Worm (Caenorhabditis elegans): ENCODE measurements around the gene Y73B6BL.270.

The Y73B6BL.270 gene

DNA sequence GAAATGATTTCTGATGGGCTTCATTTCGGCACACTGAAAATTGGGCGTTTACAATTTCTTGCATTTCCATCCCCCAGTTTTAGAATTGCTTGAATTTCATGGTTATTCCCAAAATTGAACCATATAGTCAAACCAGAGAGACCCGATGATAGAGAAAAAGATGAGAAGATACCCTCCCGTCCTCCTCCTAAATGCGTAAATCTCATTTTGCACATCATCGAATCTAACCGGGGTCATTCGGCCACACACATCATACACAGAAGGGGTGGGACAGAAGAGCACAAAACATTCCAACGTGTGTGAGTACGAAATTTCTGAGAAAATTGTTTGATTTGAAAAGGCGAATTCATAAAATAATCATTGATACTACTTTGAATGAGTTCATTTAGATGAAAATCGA is 1.5 kb upstream of the Y73B6BL.270 start:
- TF ChIP-seq elt-1 (tag; optimal IDR thresholded peaks at IDR 0.05) = no peak
- no peak for TF ChIP-seq mml-1 (tag; optimal IDR thresholded peaks at IDR 0.05)
- no peak for TF ChIP-seq nhr-25 (tag; optimal IDR thresholded peaks at IDR 0.05)
- no peak for TF ChIP-seq unc-62 (GFP tag; optimal IDR thresholded peaks at IDR 0.05)
- TF ChIP-seq nhr-43 (tag; optimal IDR thresholded peaks at IDR 0.05; ENCODE audit: poor library complexity, severe bottlenecking) = no peak
- TF ChIP-seq nhr-12 (tag; optimal IDR thresholded peaks at IDR 0.05) = no peak
- no peak for TF ChIP-seq lsy-12 (tag; optimal IDR thresholded peaks at IDR 0.05)
- no peak for TF ChIP-seq jun-1 (tag; optimal IDR thresholded peaks at IDR 0.05)
- TF ChIP-seq fos-1 (tag; optimal IDR thresholded peaks at IDR 0.05) = no peak
- no peak for TF ChIP-seq fkh-10 (GFP tag; optimal IDR thresholded peaks at IDR 0.05)
- no peak for TF ChIP-seq egl-5 (tag; optimal IDR thresholded peaks at IDR 0.05)
- TF ChIP-seq nhr-11 (tag; optimal IDR thresholded peaks at IDR 0.05) = no peak

DNA sequence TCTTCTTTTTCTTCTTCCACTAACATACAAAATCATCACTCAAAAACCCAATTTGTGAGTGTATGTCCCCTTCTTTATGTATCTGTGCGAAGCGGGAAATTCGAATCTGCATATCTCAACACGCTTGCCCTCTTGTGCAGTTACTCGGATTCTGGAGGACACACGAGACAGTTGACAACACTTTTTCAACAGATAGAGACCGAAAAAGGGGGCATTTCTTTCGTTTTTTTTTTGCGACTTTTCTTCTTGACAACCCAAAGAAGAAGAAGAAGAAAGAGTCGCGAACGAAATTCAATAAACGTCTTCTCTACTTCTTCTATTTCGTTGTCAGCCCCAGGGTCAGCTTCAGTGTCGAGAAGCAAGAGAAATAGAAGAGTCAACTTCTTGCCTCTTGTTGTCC is 887 bp downstream of the Y73B6BL.270 start:
- TF ChIP-seq ceh-9 (tag; optimal IDR thresholded peaks at IDR 0.05) (no peak), ZK546.5 (tag; optimal IDR thresholded peaks at IDR 0.05) (no peak), nhr-11 (tag; optimal IDR thresholded peaks at IDR 0.05) (no peak), aly-2 (tag; optimal IDR thresholded peaks at IDR 0.05) (no peak)

DNA sequence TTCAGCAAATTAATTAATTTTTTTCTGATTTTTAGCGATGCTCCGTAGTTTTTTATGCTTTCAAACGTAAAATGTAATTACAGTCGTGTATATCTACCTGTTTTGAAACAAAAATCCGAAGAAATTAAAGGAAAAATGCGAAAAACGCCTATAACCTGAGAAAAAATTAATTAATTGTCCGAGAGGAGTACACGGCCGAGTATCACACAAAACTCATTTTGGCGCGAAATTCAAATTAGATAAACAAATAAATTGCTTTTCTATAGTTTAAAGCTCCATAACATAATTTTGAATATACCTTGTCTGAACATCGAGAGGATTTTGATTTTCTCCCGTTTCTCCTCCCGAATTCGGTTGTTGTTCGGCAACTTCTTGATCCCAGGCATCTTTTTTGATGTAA is 4.3 kb downstream of the Y73B6BL.270 start:
- TF ChIP-seq nhr-23 (tag; optimal IDR thresholded peaks at IDR 0.05) = peak; percentile 14
- TF ChIP-seq unc-62 (GFP tag; optimal IDR thresholded peaks at IDR 0.05) = no peak

DNA sequence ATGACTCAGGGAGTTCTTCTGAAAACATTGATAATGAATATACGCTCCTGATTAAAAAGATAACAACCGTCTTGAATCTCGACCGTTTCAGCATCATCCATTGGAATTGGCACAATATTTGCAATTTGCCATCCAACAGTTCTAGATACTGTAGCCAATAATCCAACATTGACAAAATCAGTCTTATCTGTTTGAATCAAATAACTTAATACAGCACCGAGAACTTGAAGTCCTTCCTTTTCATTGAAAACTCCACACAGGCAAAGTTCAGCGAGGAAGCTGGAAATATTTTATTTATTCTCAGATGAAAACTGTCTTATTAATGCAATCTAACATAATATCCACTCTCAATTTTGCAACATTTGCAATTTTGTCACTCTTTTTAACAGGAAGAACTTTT is 7.1 kb downstream of the Y73B6BL.270 start:
- TF ChIP-seq zag-1 (tag; optimal IDR thresholded peaks at IDR 0.05) (no peak), snpc-4 (tag; optimal IDR thresholded peaks at IDR 0.05) (no peak), ztf-4 (tag; optimal IDR thresholded peaks at IDR 0.05) (no peak), lin-15B (tag; optimal IDR thresholded peaks at IDR 0.05) (no peak), elt-3 (tag; optimal IDR thresholded peaks at IDR 0.05) (no peak), aly-2 (tag; optimal IDR thresholded peaks at IDR 0.05) (no peak), nhr-28 (tag; optimal IDR thresholded peaks at IDR 0.05) (no peak), tbx-2 (tag; optimal IDR thresholded peaks at IDR 0.05) (no peak), pqm-1 (tag; optimal IDR thresholded peaks at IDR 0.05) (no peak), fkh-2 (tag; optimal IDR thresholded peaks at IDR 0.05) (no peak), nhr-43 (tag; optimal IDR thresholded peaks at IDR 0.05; ENCODE audit: poor library complexity, severe bottlenecking) (no peak), fkh-10 (GFP tag; optimal IDR thresholded peaks at IDR 0.05) (no peak), ceh-28 (tag; optimal IDR thresholded peaks at IDR 0.05) (no peak), nhr-76 (tag; optimal IDR thresholded peaks at IDR 0.05) (no peak), nhr-77 (tag; optimal IDR thresholded peaks at IDR 0.05) (no peak)

DNA sequence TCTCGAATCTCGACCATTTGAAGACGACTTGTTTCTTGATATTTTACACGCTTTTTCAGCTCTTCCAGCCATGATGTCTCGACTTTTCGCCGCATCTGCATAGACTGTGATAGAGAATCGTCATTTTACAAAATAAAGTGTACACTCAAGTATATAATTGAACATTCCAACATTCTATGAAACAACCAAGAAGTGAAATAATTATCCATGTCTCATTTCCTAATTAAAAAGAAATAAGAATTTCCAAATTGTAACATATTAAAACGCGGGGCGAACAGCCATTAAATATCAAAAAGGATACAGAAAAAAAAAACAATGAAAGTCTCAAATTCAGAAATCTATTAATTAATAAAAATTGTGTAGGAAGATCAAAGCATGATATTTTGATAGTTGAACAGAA is 7.8 kb downstream of the Y73B6BL.270 start, which contains the start of gene smg-3:
Gene smg-3 (minus strand): TSS at position 101 of the 400 bp plus-strand sequence.
- TF ChIP-seq pha-4 (tag; optimal IDR thresholded peaks at IDR 0.05) (no peak), nhr-25 (tag; optimal IDR thresholded peaks at IDR 0.05) (no peak), lsy-12 (tag; optimal IDR thresholded peaks at IDR 0.05) (no peak)

DNA sequence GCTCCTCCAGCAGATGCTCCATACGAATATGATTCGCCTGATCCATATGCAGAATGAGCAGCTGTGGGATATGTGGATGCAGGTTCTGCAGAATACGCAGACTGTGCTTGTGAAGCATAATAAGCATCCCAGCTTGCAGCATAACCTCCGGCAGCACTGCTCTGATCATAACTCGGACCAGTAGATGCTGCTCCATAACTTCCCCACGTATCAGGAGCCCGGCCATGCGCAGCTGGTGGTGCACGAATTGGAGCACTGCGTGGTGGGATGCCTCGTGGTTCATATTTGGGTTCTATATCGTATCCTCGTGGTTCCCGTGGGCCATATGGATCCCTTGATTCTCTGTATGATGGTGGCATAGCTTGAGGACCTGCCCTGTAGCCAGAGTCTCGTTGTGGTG is 8.6 kb downstream of the Y73B6BL.270 start:
- no peak for TF ChIP-seq R02D3.7 (tag; optimal IDR thresholded peaks at IDR 0.05)
- no peak for TF ChIP-seq skn-1 (tag; optimal IDR thresholded peaks at IDR 0.05)
- TF ChIP-seq ztf-11 (tag; optimal IDR thresholded peaks at IDR 0.05) = no peak
- TF ChIP-seq unc-39 (tag; optimal IDR thresholded peaks at IDR 0.05) = no peak
- TF ChIP-seq egl-5 (tag; optimal IDR thresholded peaks at IDR 0.05) = no peak
- no peak for TF ChIP-seq tbx-2 (tag; optimal IDR thresholded peaks at IDR 0.05)
- TF ChIP-seq jun-1 (tag; optimal IDR thresholded peaks at IDR 0.05) = no peak
- no peak for TF ChIP-seq unc-62 (GFP tag; optimal IDR thresholded peaks at IDR 0.05)
- TF ChIP-seq fos-1 (tag; optimal IDR thresholded peaks at IDR 0.05) = no peak
- TF ChIP-seq pha-4 (tag; optimal IDR thresholded peaks at IDR 0.05) = no peak
- no peak for TF ChIP-seq daf-12 (tag; optimal IDR thresholded peaks at IDR 0.05)
- no peak for TF ChIP-seq nhr-28 (tag; optimal IDR thresholded peaks at IDR 0.05)
- TF ChIP-seq aly-2 (tag; optimal IDR thresholded peaks at IDR 0.05) = no peak
- no peak for TF ChIP-seq ama-1 (optimal IDR thresholded peaks at IDR 0.05)
- no peak for TF ChIP-seq ZK546.5 (tag; optimal IDR thresholded peaks at IDR 0.05)
- TF ChIP-seq mdl-1 (tag; optimal IDR thresholded peaks at IDR 0.05) = no peak
- no peak for TF ChIP-seq nhr-23 (tag; optimal IDR thresholded peaks at IDR 0.05)
- TF ChIP-seq mml-1 (tag; optimal IDR thresholded peaks at IDR 0.05) = no peak
- no peak for TF ChIP-seq ceh-16 (tag; optimal IDR thresholded peaks at IDR 0.05)
- no peak for TF ChIP-seq nhr-77 (tag; optimal IDR thresholded peaks at IDR 0.05)
